Fruit fly (Drosophila melanogaster): ENCODE data around the gene CG33177.

The CG33177 gene

dm6 chrX:15121714-15122113 is 40.5 kb downstream of the CG33177 start (continued):
- TF ChIP-seq CG13775 (GFP tag; optimal IDR thresholded peaks at IDR 0.05) = no peak
- TF ChIP-seq NC2α (GFP tag; optimal IDR thresholded peaks at IDR 0.05) = no peak
- no peak for TF ChIP-seq CG34224 (GFP tag; IDR thresholded peaks at IDR 0.05; ENCODE audit: partially characterized antibody)
- no peak for TF ChIP-seq lola (GFP tag; optimal IDR thresholded peaks at IDR 0.05)
- no peak for TF ChIP-seq CG11398 (GFP tag; optimal IDR thresholded peaks at IDR 0.05)
- no peak for TF ChIP-seq sisA (GFP tag; IDR thresholded peaks at IDR 0.05)
- no peak for TF ChIP-seq cato (GFP tag; optimal IDR thresholded peaks at IDR 0.05; ENCODE audit: borderline replicate concordance)
- no peak for TF ChIP-seq CG11560 (tag; IDR thresholded peaks at IDR 0.05)
- no peak for TF ChIP-seq yki (optimal IDR thresholded peaks at IDR 0.05)
- no peak for TF ChIP-seq prd (optimal IDR thresholded peaks at IDR 0.05)
- TF ChIP-seq prd (GFP tag; IDR thresholded peaks at IDR 0.05) = peak; percentile 16; the same call in 1 of the 3 replicates
- no peak for TF ChIP-seq CG8359 (GFP tag; optimal IDR thresholded peaks at IDR 0.05; ENCODE audit: borderline replicate concordance)
- no peak for TF ChIP-seq otp (GFP tag; IDR thresholded peaks at IDR 0.05)
- no peak for TF ChIP-seq CG13296 (GFP tag; optimal IDR thresholded peaks at IDR 0.05)
- TF ChIP-seq zen (tag; optimal IDR thresholded peaks at IDR 0.05) = no peak
- TF ChIP-seq CoRest (tag; optimal IDR thresholded peaks at IDR 0.05) = peak; percentile 15
- TF ChIP-seq CG14441 (GFP tag; IDR thresholded peaks at IDR 0.05) = no peak
- TF ChIP-seq Med (GFP tag) = no peak
- no peak for TF ChIP-seq HHEX (GFP tag; optimal IDR thresholded peaks at IDR 0.05)
- TF ChIP-seq peb (GFP tag; IDR thresholded peaks at IDR 0.05) = no peak
- TF ChIP-seq CrebB (tag; optimal IDR thresholded peaks at IDR 0.05) = no peak
- peak; percentile 54 for TF ChIP-seq CG5180 (GFP tag; optimal IDR thresholded peaks at IDR 0.05)
- TF ChIP-seq CG11723 (GFP tag; optimal IDR thresholded peaks at IDR 0.05) = no peak
- TF ChIP-seq row (GFP tag; IDR thresholded peaks at IDR 0.05) = peak; percentile 41; the same call in 2 of the 3 replicates
- TF ChIP-seq croc (GFP tag; conservative IDR thresholded peaks at IDR 0.05) = peak; percentile 14; the same call in 1 of the 3 replicates
- no peak for TF ChIP-seq pan (optimal IDR thresholded peaks at IDR 0.05)
- TF ChIP-seq pan (GFP tag; optimal IDR thresholded peaks at IDR 0.05 in 1 of 2, IDR thresholded peaks at IDR 0.05 in 1 of 2) = peak in 1 of 2 experiments; percentile 56
- TF ChIP-seq CG3847 (GFP tag; IDR thresholded peaks at IDR 0.05) = no peak
- TF ChIP-seq lov (optimal IDR thresholded peaks at IDR 0.05) = no peak
- TF ChIP-seq lov (GFP tag; IDR thresholded peaks at IDR 0.05) = no peak
- no peak for TF ChIP-seq h (optimal IDR thresholded peaks at IDR 0.05)
- TF ChIP-seq Spps (tag; optimal IDR thresholded peaks at IDR 0.05) = no peak
- no peak for TF ChIP-seq danr (GFP tag; IDR thresholded peaks at IDR 0.05)
- TF ChIP-seq Lhr (GFP tag; optimal IDR thresholded peaks at IDR 0.05) = no peak
- no peak for TF ChIP-seq CG6175 (GFP tag; IDR thresholded peaks at IDR 0.05)
- TF ChIP-seq sug (tag; optimal IDR thresholded peaks at IDR 0.05) = no peak
- TF ChIP-seq CG4617 (GFP tag; optimal IDR thresholded peaks at IDR 0.05; ENCODE audit: borderline replicate concordance) = no peak
- TF ChIP-seq hkb (optimal IDR thresholded peaks at IDR 0.05) = no peak
- peak; percentile 48; the same call in 1 of the 2 replicates for TF ChIP-seq hkb (GFP tag; IDR thresholded peaks at IDR 0.05)
- TF ChIP-seq toy (GFP tag; IDR thresholded peaks at IDR 0.05) = no peak
- TF ChIP-seq CG17359 (tag; optimal IDR thresholded peaks at IDR 0.05) = peak; percentile 50
- peak; percentile 42 for TF ChIP-seq CG12391 (tag; optimal IDR thresholded peaks at IDR 0.05)
- no peak for TF ChIP-seq lilli (GFP tag; optimal IDR thresholded peaks at IDR 0.05)
- no peak for TF ChIP-seq CHES-1-like (GFP tag; optimal IDR thresholded peaks at IDR 0.05)
- TF ChIP-seq CG10543 (GFP tag; optimal IDR thresholded peaks at IDR 0.05) = no peak
- no peak for TF ChIP-seq ind (GFP tag; optimal IDR thresholded peaks at IDR 0.05)
- no peak for TF ChIP-seq CG1024 (GFP tag; IDR thresholded peaks at IDR 0.05)
- TF ChIP-seq luna (GFP tag; optimal IDR thresholded peaks at IDR 0.05) = no peak
- no peak for TF ChIP-seq sim (GFP tag; IDR thresholded peaks at IDR 0.05)
- no peak for TF ChIP-seq ato (GFP tag; IDR thresholded peaks at IDR 0.05; ENCODE audit: partially characterized antibody)
- TF ChIP-seq CkIIα-i1 (GFP tag; IDR thresholded peaks at IDR 0.05) = no peak
- no peak for TF ChIP-seq lbe (GFP tag; optimal IDR thresholded peaks at IDR 0.05)
- TF ChIP-seq HmgZ (tag; optimal IDR thresholded peaks at IDR 0.05) = no peak

All from whole organism, embryonic.